Worm (Caenorhabditis elegans): ENCODE data around the gene F08B12.11.
A peak's percentile ranks its signal among the peaks of the same experiment; 100 is the strongest.

- TF ChIP-seq ces-1 (GFP tag; optimal IDR thresholded peaks at IDR 0.05) (no peak), pqm-1 (tag; optimal IDR thresholded peaks at IDR 0.05) (peak; percentile 69), php-3 (GFP tag; IDR thresholded peaks at IDR 0.05) (peak; percentile 51; the same call in 1 of the 2 replicates), dpl-1 (GFP tag; optimal IDR thresholded peaks at IDR 0.05) (no peak), nhr-28 (tag; optimal IDR thresholded peaks at IDR 0.05) (peak; percentile 64), jun-1 (tag; optimal IDR thresholded peaks at IDR 0.05) (no peak), ceh-20 (GFP tag; IDR thresholded peaks at IDR 0.05) (no peak), nhr-77 (tag; optimal IDR thresholded peaks at IDR 0.05) (peak; percentile 56), zag-1 (tag; optimal IDR thresholded peaks at IDR 0.05) (no peak), pha-4 (GFP tag; IDR thresholded peaks at IDR 0.05) (no peak), pha-4 (tag; optimal IDR thresholded peaks at IDR 0.05) (no peak), nhr-237 (tag; optimal IDR thresholded peaks at IDR 0.05) (no peak)
Measured at ce11 chrX:11407682-11408335, 23.0 kb downstream of the F08B12.11 start, which contains the start of gene F08B12.4.

Measured in whole organism, L4 larva.